Worm (Caenorhabditis elegans) whole organism, young adult: ENCODE results near the gene elpc-4.

ENCODE experiments used
- akir-1 ChIP-seq: fragments of 200-800 bp; sonication (Bioruptor generic); optimal IDR thresholded peaks from 2 replicates; lab custom pipeline; 2018; ENCODE audit warnings: mild to moderate bottlenecking, missing genetic modification characterization, moderate library complexity, missing compliant biosample characterization
- ama-1 ChIP-seq, 3 experiments: fragments of 150-350 bp in 1 of 3; sonication (generic microtip) in 2 of 3; optimal IDR thresholded peaks; 2 replicates each; lab custom pipeline; 2014 to 2018; ENCODE audit warnings: missing biosample characterization in 2 of 3, missing genetic modification characterization in 2 of 3, missing genetic modification reagents in 2 of 3
- attf-5 ChIP-seq: fragments of 200-800 bp; sonication (Bioruptor generic); optimal IDR thresholded peaks from 2 replicates; lab custom pipeline; 2018; ENCODE audit warnings: mild to moderate bottlenecking, missing genetic modification characterization, missing compliant biosample characterization
- cebp-2 ChIP-seq: fragments of 200-800 bp; sonication (Bioruptor generic); IDR thresholded peaks from 2 replicates; pipeline ENCODE4 v1.3.6; 2022; ENCODE audit warnings: missing genetic modification characterization, missing compliant biosample characterization
- dox-1 ChIP-seq: fragments of 200-800 bp; sonication (Bioruptor generic); IDR thresholded peaks from 2 replicates; pipeline ENCODE4 v1.3.6; 2022; ENCODE audit warnings: missing genetic modification reagents, missing genetic modification characterization, missing compliant biosample characterization
- fkh-3 ChIP-seq: sonication (generic microtip); optimal IDR thresholded peaks from 2 replicates; lab custom pipeline; 2016; ENCODE audit warnings: mild to moderate bottlenecking, missing genetic modification characterization, missing compliant biosample characterization
- hmg-1.2 ChIP-seq: fragments of 200-800 bp; sonication (Bioruptor generic); IDR thresholded peaks from 2 replicates; pipeline ENCODE4 v1.3.6; 2022; ENCODE audit warnings: missing genetic modification reagents, missing genetic modification characterization, missing compliant biosample characterization
- mel-28 ChIP-seq: sonication (generic microtip); optimal IDR thresholded peaks from 2 replicates; lab custom pipeline; 2016; ENCODE audit warnings: borderline replicate concordance, mild to moderate bottlenecking, missing genetic modification characterization, missing compliant biosample characterization
- pha-4 ChIP-seq: fragments of 150-350 bp; sonication (generic microtip); optimal IDR thresholded peaks from 2 replicates; lab custom pipeline; 2014; ENCODE audit warnings: missing biosample characterization, missing genetic modification reagents, missing genetic modification characterization
- rec-8 ChIP-seq, 2 experiments: sonication (generic microtip); optimal IDR thresholded peaks; 2 replicates each; lab custom pipeline; 2016; ENCODE audit warnings: mild to moderate bottlenecking in 2 of 2, missing genetic modification characterization in 2 of 2, missing genetic modification reagents in 2 of 2, missing genotype in 2 of 2, missing biosample characterization in 1 of 2, missing compliant biosample characterization in 1 of 2, moderate library complexity in 1 of 2
- snpc-4 ChIP-seq, 5 experiments: fragments of 150-350 bp in 1 of 5; sonication (generic microtip) in 4 of 5; optimal IDR thresholded peaks; 2 replicates each; lab custom pipeline; 2014 to 2018; ENCODE audit warnings: missing genetic modification characterization in 5 of 5, missing biosample characterization in 3 of 5, antibody characterized with exemption in 2 of 5, mild to moderate bottlenecking in 2 of 5, missing compliant biosample characterization in 2 of 5, missing genotype in 2 of 5, moderate library complexity in 2 of 5, missing genetic modification reagents in 1 of 5
- unc-62 ChIP-seq: fragments of 150-350 bp; optimal IDR thresholded peaks from 2 replicates; lab custom pipeline; 2014; ENCODE audit warnings: missing biosample characterization, missing genetic modification reagents, missing genetic modification characterization
- ztf-22 ChIP-seq: fragments of 200-800 bp; sonication (Bioruptor generic); optimal IDR thresholded peaks from 2 replicates; lab custom pipeline; 2018; ENCODE audit warnings: mild to moderate bottlenecking, missing genetic modification characterization, moderate library complexity, missing compliant biosample characterization

ce11 chrIV:7979588-7979987 lies 37.2 kb upstream of the elpc-4 start, which contains the start of gene unc-24:
- TF ChIP-seq cebp-2 (GFP tag; lab: Robert Waterston, UW), result no peak
- TF ChIP-seq fkh-3, result no peak
- TF ChIP-seq ama-1 (optimal IDR thresholded peaks at IDR 0.05; lab: Kevin White, UChicago), result no peak
- no peak for TF ChIP-seq ama-1 (GFP tag; optimal IDR thresholded peaks at IDR 0.05; lab: Kevin White, UChicago)
- no peak for TF ChIP-seq pha-4
- TF ChIP-seq dox-1, result no peak
- no peak for TF ChIP-seq mel-28
- no peak for TF ChIP-seq attf-5 (GFP tag; lab: Kevin White, UChicago)
- TF ChIP-seq rec-8 (tag; optimal IDR thresholded peaks at IDR 0.05; lab: Kevin White, UChicago), result no peak
- no peak for TF ChIP-seq ztf-22 (GFP tag; lab: Kevin White, UChicago)
- no peak for TF ChIP-seq hmg-1.2 (GFP tag; lab: Robert Waterston, UW)
- TF ChIP-seq akir-1 (GFP tag; lab: Kevin White, UChicago), result no peak
- no peak for TF ChIP-seq unc-62 (GFP tag; lab: Kevin White, UChicago)
- TF ChIP-seq snpc-4 (GFP tag; optimal IDR thresholded peaks at IDR 0.05; lab: Kevin White, UChicago), result no peak
- no peak for TF ChIP-seq snpc-4 (tag; optimal IDR thresholded peaks at IDR 0.05; lab: Kevin White, UChicago)
